Worm (Caenorhabditis elegans): ENCODE data around the gene math-14.

math-14 gene

DNA sequence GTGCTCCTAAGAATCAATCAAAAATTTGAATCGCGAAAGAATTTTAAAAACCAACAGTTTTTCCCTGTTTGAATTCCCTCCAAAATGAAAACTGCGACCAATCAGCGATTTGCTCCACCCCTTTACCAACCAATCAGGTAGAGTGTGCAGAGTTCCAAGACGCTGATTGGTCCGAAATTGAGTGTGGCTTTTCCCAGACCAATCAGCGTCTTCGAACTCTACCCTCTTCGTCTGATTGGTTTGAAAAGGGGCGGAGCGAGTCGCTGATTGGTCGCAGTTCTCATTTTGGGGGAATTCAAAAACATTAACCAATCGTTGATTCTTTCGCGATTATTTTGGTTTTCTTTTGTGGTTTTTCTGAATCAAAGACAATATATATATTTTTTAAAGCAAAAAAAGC, 24.7 kb upstream of the math-14 start:
- TF ChIP-seq T20F7.1 (GFP tag; optimal IDR thresholded peaks at IDR 0.05): no peak
- TF ChIP-seq mes-2 (tag; optimal IDR thresholded peaks at IDR 0.05; ENCODE audit: poor library complexity, severe bottlenecking): no peak
- no peak for TF ChIP-seq arid-1 (GFP tag; conservative IDR thresholded peaks at IDR 0.05)

DNA sequence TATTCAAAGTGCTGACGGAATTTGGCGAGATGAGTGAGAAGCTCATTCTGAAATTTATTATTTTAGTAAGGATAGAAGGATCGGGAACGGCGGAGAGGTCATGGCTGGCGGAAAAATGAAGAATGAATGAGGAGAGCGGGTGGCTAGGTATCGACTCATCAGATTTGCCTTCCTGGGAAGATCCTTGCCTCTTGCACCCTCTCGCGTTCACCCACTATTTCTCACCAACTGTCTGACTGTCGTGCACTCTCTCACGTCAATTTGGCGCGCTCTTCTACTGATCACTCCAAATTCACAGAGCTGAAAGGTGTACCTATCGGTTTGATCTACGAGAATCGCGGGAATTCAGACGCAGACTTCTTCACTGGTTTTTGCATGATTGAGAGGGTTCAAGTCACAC, 21.1 kb upstream of the math-14 start, which contains the start of gene fbxb-97:
fbxb-97 (minus strand) TSS at position 53 of the 400 bp plus-strand sequence.
- TF ChIP-seq zfp-2 (tag; optimal IDR thresholded peaks at IDR 0.05): no peak
- no peak for TF ChIP-seq nhr-28 (tag; optimal IDR thresholded peaks at IDR 0.05)
- no peak for TF ChIP-seq lin-39 (tag; optimal IDR thresholded peaks at IDR 0.05)
- TF ChIP-seq gei-8 (GFP tag; optimal IDR thresholded peaks at IDR 0.05): no peak
- peak in 1 of 2 experiments; percentile 10 for TF ChIP-seq unc-62 (GFP tag; optimal IDR thresholded peaks at IDR 0.05 in 1 of 2)
- no peak for TF ChIP-seq unc-62 (tag; optimal IDR thresholded peaks at IDR 0.05)
- no peak for TF ChIP-seq lsy-2 (tag; optimal IDR thresholded peaks at IDR 0.05)
- no peak for TF ChIP-seq dpl-1 (GFP tag; optimal IDR thresholded peaks at IDR 0.05)
- no peak for TF ChIP-seq mes-2 (tag; optimal IDR thresholded peaks at IDR 0.05; ENCODE audit: poor library complexity, severe bottlenecking)
- no peak for TF ChIP-seq lir-3 (tag; optimal IDR thresholded peaks at IDR 0.05)
- TF ChIP-seq snpc-1.2 (GFP tag; IDR thresholded peaks at IDR 0.05): no peak
- no peak for TF ChIP-seq lim-7 (GFP tag; IDR thresholded peaks at IDR 0.05)
- TF ChIP-seq vab-7 (GFP tag; IDR thresholded peaks at IDR 0.05): no peak
- 0 out of 2 replicates have a peak, but pooled peaks have one; percentile 51 for TF ChIP-seq egl-43 (GFP tag; IDR thresholded peaks at IDR 0.05)
- no peak for TF ChIP-seq mep-1 (tag; optimal IDR thresholded peaks at IDR 0.05)
- peak; percentile 91 for TF ChIP-seq duxl-1 (tag; optimal IDR thresholded peaks at IDR 0.05; ENCODE audit: poor library complexity)

DNA sequence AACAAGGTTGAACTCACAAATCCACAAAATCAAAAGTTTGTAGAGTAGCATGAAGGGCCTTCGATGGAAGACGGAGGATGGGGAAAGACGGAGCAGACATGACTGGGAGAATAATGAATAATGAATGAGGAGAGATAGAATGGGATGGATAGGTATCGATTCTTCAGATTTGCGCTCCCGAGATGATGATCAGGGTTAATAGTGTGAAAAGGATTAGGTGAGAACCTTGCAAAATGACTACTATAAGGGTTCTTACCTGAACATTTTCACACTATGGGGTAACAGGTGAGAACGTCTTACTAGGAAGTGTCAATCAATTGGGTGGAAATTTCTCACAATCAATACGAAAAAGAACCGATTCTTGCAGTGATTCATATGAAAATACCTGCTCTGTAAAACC, 18.9 kb upstream of the math-14 start, which contains the start of gene fbxb-96:
fbxb-96 (minus strand) TSS at position 101 of the 400 bp plus-strand sequence.
- TF ChIP-seq ZK337.2 (GFP tag; IDR thresholded peaks at IDR 0.05) (no peak), pqm-1 (tag; optimal IDR thresholded peaks at IDR 0.05) (no peak), hif-1 (tag; optimal IDR thresholded peaks at IDR 0.05) (no peak), egl-43 (GFP tag; IDR thresholded peaks at IDR 0.05) (no peak), ama-1 (optimal IDR thresholded peaks at IDR 0.05) (no peak), dmd-6 (GFP tag; IDR thresholded peaks at IDR 0.05) (no peak), mxl-3 (GFP tag; optimal IDR thresholded peaks at IDR 0.05) (no peak), mdt-29 (GFP tag; IDR thresholded peaks at IDR 0.05) (no peak), nhr-76 (tag; optimal IDR thresholded peaks at IDR 0.05) (no peak), snpc-1.2 (GFP tag; IDR thresholded peaks at IDR 0.05) (no peak), nhr-102 (tag; optimal IDR thresholded peaks at IDR 0.05) (no peak), egl-27 (tag; optimal IDR thresholded peaks at IDR 0.05) (no peak), daf-19 (GFP tag; conservative IDR thresholded peaks at IDR 0.05) (no peak), ZK546.5 (tag; optimal IDR thresholded peaks at IDR 0.05) (no peak), ztf-11 (tag; optimal IDR thresholded peaks at IDR 0.05) (no peak), lin-15B (tag; optimal IDR thresholded peaks at IDR 0.05) (no peak), lin-29 (GFP tag; IDR thresholded peaks at IDR 0.05) (no peak), nhr-25 (tag; optimal IDR thresholded peaks at IDR 0.05; ENCODE audit: borderline replicate concordance, insufficient read depth) (no peak), T20F7.1 (GFP tag; optimal IDR thresholded peaks at IDR 0.05) (no peak)

DNA sequence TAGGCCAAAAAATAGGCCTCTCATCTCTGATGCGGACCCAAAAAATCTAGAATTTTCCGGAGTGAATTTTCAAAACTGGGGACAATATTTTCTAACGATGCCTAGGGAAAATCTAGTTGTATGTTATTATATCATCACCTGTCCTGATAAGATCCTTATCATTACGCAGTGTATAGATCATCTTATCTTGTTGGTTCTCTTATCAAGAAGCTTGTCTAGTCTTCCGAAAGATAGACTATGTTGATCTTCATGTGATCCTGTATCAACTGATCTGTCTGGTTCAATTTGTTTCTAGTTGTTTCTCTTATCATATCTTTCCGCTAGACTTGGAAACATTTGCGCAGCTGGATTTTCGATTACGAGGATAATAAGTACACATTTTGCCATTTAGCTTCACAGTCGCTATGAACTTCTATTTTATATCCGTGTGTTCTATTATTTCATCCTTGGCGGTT, 18.4 kb upstream of the math-14 start, which contains the start of gene C52E2.3:
C52E2.3 (plus strand) TSS at position 405 of the 455 bp plus-strand sequence.
- no peak for TF ChIP-seq hmg-1.1 (GFP tag; IDR thresholded peaks at IDR 0.05)
- TF ChIP-seq hlh-11 (tag; optimal IDR thresholded peaks at IDR 0.05): peak; percentile 6

Measured in whole organism, L4 larva.